Worm (Caenorhabditis elegans) whole organism, early embryonic: ENCODE results near the gene F44A2.7.

Experiments used
- B0310.2 ChIP-seq: sonication (generic microtip); optimal IDR thresholded peaks from 2 replicates; lab custom pipeline; 2016; ENCODE audit warnings: mild to moderate bottlenecking, missing genetic modification characterization, missing compliant biosample characterization
- F13C5.2 ChIP-seq: sonication (generic microtip); optimal IDR thresholded peaks from 2 replicates; lab custom pipeline; 2017; ENCODE audit warnings: mild to moderate bottlenecking, missing genetic modification characterization, inconsistent platforms, missing compliant biosample characterization
- aly-1 ChIP-seq: sonication (generic microtip); optimal IDR thresholded peaks from 2 replicates; lab custom pipeline; 2016; ENCODE audit warnings: missing genetic modification characterization, missing compliant biosample characterization
- ama-1 ChIP-seq: fragments of 150-350 bp; optimal IDR thresholded peaks from 2 replicates; lab custom pipeline; 2014
- ceh-13 ChIP-seq: fragments of 200-800 bp; sonication (Bioruptor generic); optimal IDR thresholded peaks from 2 replicates; lab custom pipeline; 2018; ENCODE audit warnings: mild to moderate bottlenecking, missing genetic modification characterization, missing compliant biosample characterization
- ceh-36 ChIP-seq: sonication (generic microtip); optimal IDR thresholded peaks from 2 replicates; lab custom pipeline; 2016; ENCODE audit warnings: missing genetic modification characterization, inconsistent platforms, missing compliant biosample characterization
- ets-7 ChIP-seq: sonication (generic microtip); optimal IDR thresholded peaks from 2 replicates; lab custom pipeline; 2016; ENCODE audit warnings: missing genotype, missing genetic modification characterization, missing compliant biosample characterization
- flt-1 ChIP-seq: fragments of 200-800 bp; sonication (Bioruptor generic); IDR thresholded peaks from 2 replicates; pipeline ENCODE4 v1.3.6; 2022; ENCODE audit warnings: missing genetic modification characterization, missing compliant biosample characterization
- hmbx-1 ChIP-seq: sonication (generic microtip); optimal IDR thresholded peaks from 2 replicates; lab custom pipeline; 2016; ENCODE audit warnings: mild to moderate bottlenecking, missing genetic modification characterization, missing compliant biosample characterization
- hmg-4 ChIP-seq: fragments of 200-800 bp; sonication (Bioruptor generic); optimal IDR thresholded peaks from 2 replicates; lab custom pipeline; 2018; ENCODE audit warnings: mild to moderate bottlenecking, missing genetic modification characterization, missing compliant biosample characterization
- hnd-1 ChIP-seq: sonication (generic microtip); optimal IDR thresholded peaks from 2 replicates; lab custom pipeline; 2016; ENCODE audit warnings: missing genetic modification characterization, missing compliant biosample characterization
- pes-1 ChIP-seq: fragments of 200-800 bp; sonication (Bioruptor generic); IDR thresholded peaks from 2 replicates; pipeline ENCODE4 v1.3.6; 2022; ENCODE audit warnings: missing genetic modification reagents, missing genetic modification characterization, missing compliant biosample characterization
- scrt-1 ChIP-seq: fragments of 200-800 bp; sonication (Bioruptor generic); IDR thresholded peaks from 2 replicates; pipeline ENCODE4 v1.3.6; 2022; ENCODE audit warnings: missing genetic modification characterization, missing compliant biosample characterization
- sea-1 ChIP-seq: fragments of 200-800 bp; sonication (Bioruptor generic); conservative IDR thresholded peaks from 2 replicates; pipeline ENCODE4 v1.3.6; 2022; ENCODE audit warnings: missing genetic modification characterization, missing compliant biosample characterization
- tbx-11 ChIP-seq: fragments of 200-800 bp; sonication (Bioruptor generic); IDR thresholded peaks from 2 replicates; pipeline ENCODE4 v1.3.6; 2022; ENCODE audit warnings: missing genetic modification characterization, missing compliant biosample characterization
- tbx-37 ChIP-seq: fragments of 200-800 bp; sonication (Bioruptor generic); conservative IDR thresholded peaks from 2 replicates; pipeline ENCODE4 v1.3.6; 2022; ENCODE audit warnings: missing genetic modification reagents, missing genetic modification characterization, missing compliant biosample characterization
- tra-4 ChIP-seq: sonication (generic microtip); optimal IDR thresholded peaks from 2 replicates; lab custom pipeline; 2017; ENCODE audit warnings: missing genetic modification characterization, missing compliant biosample characterization

The F44A2.7 gene

DNA sequence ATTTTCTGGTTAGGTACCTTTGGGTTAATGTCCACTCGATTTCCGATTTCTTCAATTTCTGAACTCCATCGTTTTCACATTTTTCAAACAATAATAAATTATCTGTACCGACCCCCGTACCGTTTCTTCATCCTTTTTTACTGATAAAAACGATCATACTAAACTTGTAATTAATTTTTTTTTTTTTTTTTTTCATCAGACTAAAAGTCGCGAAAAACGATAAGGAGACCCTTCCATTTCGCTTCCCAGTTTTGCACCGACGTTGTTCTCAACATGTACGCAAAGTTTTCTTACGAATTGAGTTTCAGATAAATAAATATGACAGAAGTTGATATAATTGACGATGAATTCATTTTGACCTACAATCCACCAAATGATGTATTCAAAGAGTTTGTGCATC is at the start of gene F44A2.7:
Gene F44A2.7, plus strand, starts transcription at position 301 of the 400 bp plus-strand sequence.
- TF ChIP-seq hmbx-1 (tag; lab: Kevin White, UChicago) = no peak
- TF ChIP-seq aly-1 (tag; lab: Kevin White, UChicago) = no peak
- no peak for TF ChIP-seq hmg-4 (GFP tag; lab: Kevin White, UChicago)
- no peak for TF ChIP-seq ama-1 (lab: Kevin White, UChicago)
- TF ChIP-seq B0310.2 (tag; lab: Kevin White, UChicago) = no peak
- TF ChIP-seq F13C5.2 (tag; lab: Kevin White, UChicago) = no peak
- no peak for TF ChIP-seq pes-1 (GFP tag; lab: Robert Waterston, UW)
- no peak for TF ChIP-seq flt-1
- no peak for TF ChIP-seq ceh-36 (tag; lab: Kevin White, UChicago)
- TF ChIP-seq sea-1 (GFP tag; lab: Robert Waterston, UW) = no peak
- no peak for TF ChIP-seq tbx-11 (GFP tag; lab: Robert Waterston, UW)
- no peak for TF ChIP-seq ceh-13 (GFP tag; lab: Kevin White, UChicago)
- TF ChIP-seq hnd-1 (tag; lab: Kevin White, UChicago) = no peak
- no peak for TF ChIP-seq tra-4 (tag; lab: Kevin White, UChicago)
- no peak for TF ChIP-seq scrt-1 (GFP tag; lab: Robert Waterston, UW)
- no peak for TF ChIP-seq ets-7 (tag; lab: Kevin White, UChicago)
- TF ChIP-seq tbx-37 = no peak

DNA sequence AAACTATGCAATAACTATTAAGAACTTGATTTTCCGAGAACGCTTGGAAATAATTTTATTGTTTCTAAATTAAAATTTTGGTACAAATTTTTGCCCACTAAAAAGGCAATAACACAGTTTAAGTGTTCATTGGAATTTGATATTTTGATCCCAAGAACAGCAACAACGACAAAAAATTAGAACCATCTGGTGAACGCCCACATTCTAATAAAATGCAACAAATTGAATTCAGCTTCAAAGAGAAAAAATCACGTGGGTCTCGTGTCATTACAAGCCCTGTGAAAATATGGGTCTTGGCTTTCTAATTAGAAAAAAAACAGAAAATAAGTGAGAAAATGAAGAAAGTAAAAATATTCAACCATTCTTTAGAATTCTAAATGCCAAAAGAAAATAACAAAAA is 49.5 kb upstream of the F44A2.7 start:
- TF ChIP-seq F13C5.2 (tag; lab: Kevin White, UChicago) = no peak
- TF ChIP-seq tbx-37 = no peak
- TF ChIP-seq aly-1 (tag; lab: Kevin White, UChicago) = no peak
- TF ChIP-seq scrt-1 (GFP tag; lab: Robert Waterston, UW) = no peak
- TF ChIP-seq tra-4 (tag; lab: Kevin White, UChicago) = no peak
- TF ChIP-seq hnd-1 (tag; lab: Kevin White, UChicago) = no peak
- TF ChIP-seq B0310.2 (tag; lab: Kevin White, UChicago) = no peak
- TF ChIP-seq sea-1 (GFP tag; lab: Robert Waterston, UW) = no peak
- no peak for TF ChIP-seq pes-1 (GFP tag; lab: Robert Waterston, UW)
- TF ChIP-seq ama-1 (lab: Kevin White, UChicago) = no peak
- no peak for TF ChIP-seq ets-7 (tag; lab: Kevin White, UChicago)
- no peak for TF ChIP-seq hmbx-1 (tag; lab: Kevin White, UChicago)
- no peak for TF ChIP-seq tbx-11 (GFP tag; lab: Robert Waterston, UW)
- TF ChIP-seq ceh-36 (tag; lab: Kevin White, UChicago) = no peak
- TF ChIP-seq flt-1 = no peak
- TF ChIP-seq hmg-4 (GFP tag; lab: Kevin White, UChicago) = no peak
- no peak for TF ChIP-seq ceh-13 (GFP tag; lab: Kevin White, UChicago)

DNA sequence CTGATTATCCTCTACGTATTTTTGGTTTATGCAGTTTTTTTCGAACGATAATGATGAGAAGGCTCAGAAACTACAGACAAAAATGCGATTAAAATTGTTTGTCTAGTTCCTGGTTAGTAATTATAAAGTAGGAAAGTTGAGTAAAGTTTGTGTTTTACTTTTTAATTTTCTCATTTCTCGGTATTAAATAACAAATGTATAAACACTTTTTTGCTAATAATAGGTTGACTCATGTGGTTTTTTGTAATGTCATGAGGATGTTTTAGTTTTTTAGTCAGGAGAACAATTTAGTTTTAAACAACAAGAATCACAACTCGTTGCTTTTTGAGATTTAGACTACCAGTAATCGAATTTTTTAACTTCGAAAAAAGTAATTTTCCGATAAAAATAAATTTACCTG is 48.7 kb upstream of the F44A2.7 start:
- TF ChIP-seq hmg-4 (GFP tag; lab: Kevin White, UChicago) (no peak), ets-7 (tag; lab: Kevin White, UChicago) (no peak), ama-1 (lab: Kevin White, UChicago) (no peak), F13C5.2 (tag; lab: Kevin White, UChicago) (no peak), tra-4 (tag; lab: Kevin White, UChicago) (no peak), ceh-36 (tag; lab: Kevin White, UChicago) (no peak), tbx-11 (GFP tag; lab: Robert Waterston, UW) (no peak), B0310.2 (tag; lab: Kevin White, UChicago) (no peak), tbx-37 (no peak)

DNA sequence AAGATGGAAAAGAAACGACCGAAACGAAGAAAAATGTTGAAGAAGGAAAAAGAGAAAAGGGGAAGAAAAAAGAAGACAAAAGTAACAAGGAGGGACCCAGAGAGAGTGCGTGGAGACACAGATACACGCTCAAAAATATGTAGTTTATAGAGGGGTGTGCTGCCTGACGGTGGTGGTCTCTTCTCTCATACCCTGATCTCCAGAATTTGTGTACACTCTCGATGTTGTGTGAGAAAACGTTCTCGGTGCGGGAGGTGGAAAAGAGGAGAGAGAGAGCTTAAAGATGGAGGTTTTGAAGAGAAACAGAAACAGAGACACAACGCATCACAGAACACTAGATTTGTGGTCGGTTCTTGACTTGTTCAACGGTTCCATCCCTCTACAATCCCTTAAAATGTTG is 47.7 kb upstream of the F44A2.7 start:
- TF ChIP-seq hmg-4 (GFP tag; lab: Kevin White, UChicago) = peak; percentile 69
- no peak for TF ChIP-seq aly-1 (tag; lab: Kevin White, UChicago)

DNA sequence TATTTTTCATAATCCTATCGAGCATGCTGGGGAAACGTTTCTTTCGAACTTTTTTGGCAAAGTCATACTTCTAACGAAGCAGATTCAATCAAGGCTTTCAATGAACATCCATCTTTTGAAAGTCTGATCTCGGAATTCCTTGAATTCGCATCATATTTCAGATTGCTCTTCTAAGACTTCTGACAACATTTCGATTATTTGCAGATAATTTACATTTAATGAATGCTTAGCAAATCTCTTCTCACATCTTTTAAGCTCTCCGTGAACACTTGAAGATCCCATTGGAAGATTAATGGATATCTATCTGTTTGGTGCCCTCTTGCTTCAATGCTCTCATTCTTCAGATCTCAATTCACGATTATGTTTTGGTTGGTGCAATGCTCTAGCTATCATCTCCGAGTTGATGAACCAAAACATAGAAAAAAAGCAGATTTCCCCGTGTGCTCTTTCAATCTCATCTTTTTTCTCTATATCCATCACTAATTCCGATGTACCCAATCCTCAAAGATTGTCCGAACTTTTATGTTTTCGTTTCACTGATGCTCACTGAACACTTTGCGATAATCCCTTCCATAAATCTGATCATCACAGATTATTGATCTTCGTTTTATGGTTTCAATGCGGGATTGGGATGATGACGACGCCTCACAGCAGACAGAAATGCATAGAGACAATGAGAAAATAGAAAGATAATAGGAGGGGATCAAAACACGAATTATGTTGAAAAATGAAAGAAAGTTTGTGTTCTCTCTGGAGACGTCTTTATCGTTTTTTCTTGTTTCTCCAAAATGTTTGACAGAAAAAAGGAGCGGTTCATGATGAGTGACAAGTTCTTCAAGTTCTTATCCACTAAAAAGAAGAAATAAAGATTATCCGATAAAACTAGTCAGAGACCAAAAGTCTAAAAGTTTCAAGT is 46.9 kb upstream of the F44A2.7 start:
- TF ChIP-seq tbx-11 (GFP tag; lab: Robert Waterston, UW) = no peak
- TF ChIP-seq aly-1 (tag; lab: Kevin White, UChicago) = no peak
- no peak for TF ChIP-seq flt-1
- TF ChIP-seq tra-4 (tag; lab: Kevin White, UChicago) = no peak
- TF ChIP-seq pes-1 (GFP tag; lab: Robert Waterston, UW) = no peak
- no peak for TF ChIP-seq B0310.2 (tag; lab: Kevin White, UChicago)
- no peak for TF ChIP-seq ets-7 (tag; lab: Kevin White, UChicago)
- no peak for TF ChIP-seq hmbx-1 (tag; lab: Kevin White, UChicago)
- no peak for TF ChIP-seq ceh-36 (tag; lab: Kevin White, UChicago)
- TF ChIP-seq tbx-37 = no peak
- TF ChIP-seq scrt-1 (GFP tag; lab: Robert Waterston, UW) = no peak
- no peak for TF ChIP-seq ama-1 (lab: Kevin White, UChicago)

DNA sequence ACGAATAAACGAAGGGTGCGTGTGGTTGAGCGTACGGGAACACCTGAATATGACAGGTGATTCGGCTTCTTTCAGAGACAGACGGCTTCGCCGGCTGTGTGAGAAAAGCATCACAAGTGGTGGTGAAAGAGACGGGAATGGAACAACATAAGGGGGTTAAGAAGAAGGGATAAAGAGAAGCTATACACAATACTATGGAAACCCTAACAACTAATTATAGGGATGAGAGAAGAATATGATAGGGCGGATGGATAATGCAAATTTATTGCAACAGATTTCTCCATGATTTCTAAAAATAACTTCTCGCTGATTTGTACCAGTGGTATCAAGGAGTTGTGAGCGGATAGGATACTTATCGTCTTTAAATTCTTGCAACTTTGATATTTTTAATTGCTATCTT is 39.2 kb upstream of the F44A2.7 start, which contains the start of gene hlh-10:
Gene hlh-10, minus strand, starts transcription at position 101 of the 400 bp plus-strand sequence.
- TF ChIP-seq ceh-13 (GFP tag; lab: Kevin White, UChicago) (no peak), ama-1 (lab: Kevin White, UChicago) (no peak), ceh-36 (tag; lab: Kevin White, UChicago) (no peak), aly-1 (tag; lab: Kevin White, UChicago) (no peak), tra-4 (tag; lab: Kevin White, UChicago) (no peak), F13C5.2 (tag; lab: Kevin White, UChicago) (no peak), B0310.2 (tag; lab: Kevin White, UChicago) (no peak), hmbx-1 (tag; lab: Kevin White, UChicago) (no peak), tbx-11 (GFP tag; lab: Robert Waterston, UW) (no peak), sea-1 (GFP tag; lab: Robert Waterston, UW) (no peak), flt-1 (no peak), tbx-37 (no peak), scrt-1 (GFP tag; lab: Robert Waterston, UW) (no peak), ets-7 (tag; lab: Kevin White, UChicago) (no peak), hnd-1 (tag; lab: Kevin White, UChicago) (no peak), pes-1 (GFP tag; lab: Robert Waterston, UW) (no peak), hmg-4 (GFP tag; lab: Kevin White, UChicago) (no peak)
